Comparison of ENCODE assay signal across 3 fruit fly cellular contexts in the genomic region with DNA sequence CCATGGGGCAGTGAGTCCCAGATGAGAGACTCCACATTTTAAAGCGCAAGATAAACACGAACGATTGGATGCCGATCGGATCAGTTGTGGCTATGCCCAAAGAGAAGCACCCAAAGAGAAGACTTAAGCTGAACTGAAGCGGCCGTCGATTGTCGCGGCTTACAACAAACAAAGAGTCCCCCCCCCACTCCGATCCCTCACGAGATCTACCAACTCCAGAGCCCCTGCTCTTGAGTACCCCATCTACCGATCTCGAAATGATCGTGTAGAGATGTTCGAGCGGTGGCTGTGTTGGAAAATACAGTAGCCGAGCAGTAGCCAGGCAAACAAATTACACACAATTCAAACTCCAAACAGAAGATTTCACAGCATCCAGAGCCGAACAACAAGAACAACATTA.
A peak's percentile ranks its signal among the peaks of the same experiment; 100 is the strongest.
TF ChIP-seq lines count a peak whose summit lies in the region.

No protein-coding gene starts in this region.

- no peak for TF ChIP-seq CTCF in whole organism, embryonic (GFP tag; optimal IDR thresholded peaks at IDR 0.05; lab: Kevin White, UChicago)

TF ChIP-seq in whole organism, embryonic, 481 proteins besides CTCF, POLR2A, EP300 and RAD21:
- TF ChIP-seq CG2678 (tag; optimal IDR thresholded peaks at IDR 0.05; lab: Kevin White, UChicago) (no peak), Nf-YB (GFP tag; optimal IDR thresholded peaks at IDR 0.05; lab: Kevin White, UChicago) (no peak), CG2199 (GFP tag; IDR thresholded peaks at IDR 0.05; lab: Robert Waterston, UW) (0 out of 3 replicates have a peak, but pooled peaks have one; percentile 49), kah (GFP tag; optimal IDR thresholded peaks at IDR 0.05; lab: Kevin White, UChicago) (no peak), Camta (GFP tag; optimal IDR thresholded peaks at IDR 0.05; lab: Kevin White, UChicago) (no peak), fru (optimal IDR thresholded peaks at IDR 0.05; lab: Kevin White, UChicago) (no peak), CG10366 (GFP tag; IDR thresholded peaks at IDR 0.05; lab: Robert Waterston, UW) (no peak), Med (GFP tag; lab: Kevin White, UChicago) (peak; percentile 23), crol (GFP tag; IDR thresholded peaks at IDR 0.05; lab: Robert Waterston, UW) (peak; percentile 72), CG8924 (tag; optimal IDR thresholded peaks at IDR 0.05; lab: Kevin White, UChicago) (no peak), CG3995 (GFP tag; optimal IDR thresholded peaks at IDR 0.05; lab: Kevin White, UChicago) (no peak), Rfx (GFP tag; IDR thresholded peaks at IDR 0.05; lab: Robert Waterston, UW) (no peak), CG10959 (GFP tag; IDR thresholded peaks at IDR 0.05; lab: Robert Waterston, UW) (no peak), CG4360 (GFP tag; IDR thresholded peaks at IDR 0.05; lab: Robert Waterston, UW) (peak; percentile 42; the same call in 1 of the 2 replicates), ci (GFP tag; IDR thresholded peaks at IDR 0.05; lab: Robert Waterston, UW) (0 out of 3 replicates have a peak, but pooled peaks have one; percentile 39), usp (GFP tag; optimal IDR thresholded peaks at IDR 0.05; lab: Kevin White, UChicago) (no peak), Gug (GFP tag; IDR thresholded peaks at IDR 0.05; lab: Robert Waterston, UW) (no peak), D (optimal IDR thresholded peaks at IDR 0.05; lab: Kevin White, UChicago) (no peak), D (GFP tag; optimal IDR thresholded peaks at IDR 0.05; lab: Kevin White, UChicago) (no peak), CG9932 (GFP tag; IDR thresholded peaks at IDR 0.05; lab: Robert Waterston, UW) (no peak), oc (tag; optimal IDR thresholded peaks at IDR 0.05; lab: Kevin White, UChicago) (peak; percentile 45), Trl (optimal IDR thresholded peaks at IDR 0.05; lab: Kevin White, UChicago) (peak in 1 of 2 experiments; percentile 1), Trl (GFP tag; optimal IDR thresholded peaks at IDR 0.05; lab: Kevin White, UChicago) (no peak), ind (GFP tag; optimal IDR thresholded peaks at IDR 0.05; lab: Kevin White, UChicago) (no peak), grn (GFP tag; optimal IDR thresholded peaks at IDR 0.05; lab: Kevin White, UChicago) (peak; percentile 8), sens (GFP tag; lab: Kevin White, UChicago) (peak; percentile 6)

TF ChIP-seq in whole organism, prepupa, 60 proteins besides CTCF, POLR2A, EP300 and RAD21:
- TF ChIP-seq Sox14 (GFP tag; optimal IDR thresholded peaks at IDR 0.05; lab: Kevin White, UChicago) (peak; percentile 5), CG6163 (GFP tag; IDR thresholded peaks at IDR 0.05; lab: Robert Waterston, UW) (0 out of 3 replicates have a peak, but pooled peaks have one; percentile 15), ss (GFP tag; optimal IDR thresholded peaks at IDR 0.05; lab: Kevin White, UChicago) (peak in 1 of 2 experiments; percentile 9), CG7368 (GFP tag; optimal IDR thresholded peaks at IDR 0.05; lab: Kevin White, UChicago) (no peak), CG9139 (GFP tag; optimal IDR thresholded peaks at IDR 0.05; lab: Kevin White, UChicago) (no peak)

TF ChIP-seq in whole organism, pupa, 21 proteins besides CTCF, POLR2A, EP300 and RAD21:
- TF ChIP-seq Ets98B (GFP tag; IDR thresholded peaks at IDR 0.05; lab: Robert Waterston, UW) (no peak), CG13204 (GFP tag; optimal IDR thresholded peaks at IDR 0.05; lab: Kevin White, UChicago) (peak; percentile 62)
